Fruit fly (Drosophila melanogaster) S2 (cell line): Measurements from ENCODE around the gene Dnaaf6.

Source experiments
- CG8478 ChIP-seq: fragments of >200 bp; optimal IDR thresholded peaks from 2 replicates; lab custom pipeline; 2018
- CTCF ChIP-seq, 2 experiments: fragments of >200 bp; optimal IDR thresholded peaks; 2 replicates each; lab custom pipeline; 2018

DNA sequence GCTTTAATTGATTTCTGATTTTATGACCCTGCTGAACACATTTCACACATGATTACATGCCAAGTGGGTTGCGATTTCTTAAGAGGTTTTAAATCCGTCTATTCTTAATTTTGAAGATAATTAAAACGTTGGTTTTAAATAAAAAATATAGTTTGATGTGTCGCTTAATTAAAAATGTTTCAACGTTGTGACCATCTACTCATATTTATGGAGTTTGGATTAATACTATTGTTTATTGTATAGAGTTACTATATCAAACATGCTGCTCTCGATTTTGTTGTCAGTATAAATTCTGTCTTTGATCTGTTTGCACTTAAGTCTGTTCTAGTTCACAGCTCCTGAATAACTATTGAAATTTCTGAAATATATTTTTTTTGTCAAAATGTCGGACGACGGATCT is 6.5 kb downstream of the Dnaaf6 start, which contains the start of gene gdrd:
- TF ChIP-seq CTCF (optimal IDR thresholded peaks at IDR 0.05; lab: Kevin White, UChicago) (no peak), CG8478 (lab: Kevin White, UChicago) (no peak)
